Fruit fly (Drosophila melanogaster) whole organism, prepupa: ENCODE measurements around the gene fabp.
A peak's percentile ranks its signal among the peaks of the same experiment; 100 is the strongest.

Experiments
- Blimp-1 ChIP-seq: fragments of 200-800 bp; sonication (Bioruptor generic); optimal IDR thresholded peaks from 3 replicates; lab custom pipeline; 2017; ENCODE audit warnings: missing biosample characterization, missing genetic modification characterization, mild to moderate bottlenecking, moderate library complexity, missing genetic modification reagents
- CG10669 ChIP-seq: fragments of 200-800 bp; sonication (Bioruptor generic); optimal IDR thresholded peaks from 3 replicates; lab custom pipeline; 2018; ENCODE audit warnings: missing biosample characterization, mild to moderate bottlenecking, missing genetic modification characterization, moderate library complexity
- CG11294 ChIP-seq: fragments of 200-800 bp; sonication (Bioruptor generic); IDR thresholded peaks from 2 replicates; pipeline ENCODE4 v1.3.6; 2022; ENCODE audit warnings: missing biosample characterization, missing genetic modification characterization
- CG11762 ChIP-seq: fragments of 200-800 bp; sonication (Bioruptor generic); optimal IDR thresholded peaks from 3 replicates; lab custom pipeline; 2016; ENCODE audit warnings: missing biosample characterization, missing genetic modification characterization; ENCODE audit not compliant: insufficient read depth
- CG11902 ChIP-seq: fragments of 200-800 bp; sonication (Bioruptor generic); optimal IDR thresholded peaks from 3 replicates; lab custom pipeline; 2016; ENCODE audit warnings: missing biosample characterization, missing genetic modification characterization
- CG1621 ChIP-seq: fragments of 200-800 bp; sonication (Bioruptor generic); optimal IDR thresholded peaks from 3 replicates; lab custom pipeline; 2018; ENCODE audit warnings: missing biosample characterization, mild to moderate bottlenecking, missing genetic modification characterization
- CG16779 ChIP-seq: fragments of 200-800 bp; sonication (Bioruptor generic); optimal IDR thresholded peaks from 3 replicates; lab custom pipeline; 2017; ENCODE audit warnings: missing biosample characterization, mild to moderate bottlenecking, missing genetic modification characterization
- CG3032 ChIP-seq: fragments of 200-800 bp; optimal IDR thresholded peaks from 2 replicates; lab custom pipeline; 2019; ENCODE audit warnings: missing biosample characterization, mild to moderate bottlenecking, missing genetic modification characterization, moderate library complexity
- CG31627 ChIP-seq: fragments of 200-800 bp; sonication (Bioruptor generic); optimal IDR thresholded peaks from 3 replicates; lab custom pipeline; 2016; ENCODE audit warnings: missing biosample characterization, missing genetic modification characterization
- CG32006 ChIP-seq: fragments of 200-800 bp; sonication (Bioruptor generic); optimal IDR thresholded peaks from 3 replicates; lab custom pipeline; 2017; ENCODE audit warnings: missing biosample characterization, mild to moderate bottlenecking, missing genetic modification characterization
- CG3919 ChIP-seq: fragments of 200-800 bp; sonication (Bioruptor generic); optimal IDR thresholded peaks from 3 replicates; lab custom pipeline; 2016; ENCODE audit warnings: missing biosample characterization, missing genetic modification characterization
- CG4318 ChIP-seq: fragments of 200-800 bp; sonication (Bioruptor generic); optimal IDR thresholded peaks from 3 replicates; lab custom pipeline; 2017; ENCODE audit warnings: missing biosample characterization, mild to moderate bottlenecking, missing genetic modification characterization
- CG6163 ChIP-seq: fragments of 200-800 bp; sonication (Bioruptor generic); IDR thresholded peaks from 3 replicates; pipeline ENCODE4 v1.3.6; 2022; ENCODE audit warnings: missing biosample characterization, missing genetic modification characterization
- CG6276 ChIP-seq: fragments of 200-800 bp; sonication (Bioruptor generic); optimal IDR thresholded peaks from 2 replicates; lab custom pipeline; 2017; ENCODE audit warnings: missing biosample characterization, mild to moderate bottlenecking, missing genetic modification characterization
- CG6792 ChIP-seq: fragments of 200-800 bp; sonication (Bioruptor generic); optimal IDR thresholded peaks from 3 replicates; lab custom pipeline; 2016; ENCODE audit warnings: missing biosample characterization, missing genetic modification characterization
- CG6808 ChIP-seq: fragments of 200-800 bp; sonication (Bioruptor generic); optimal IDR thresholded peaks from 3 replicates; lab custom pipeline; 2017; ENCODE audit warnings: missing biosample characterization, missing genetic modification characterization, mild to moderate bottlenecking, moderate library complexity, missing genetic modification reagents
- CG6854 ChIP-seq: fragments of 200-800 bp; sonication (Bioruptor generic); optimal IDR thresholded peaks from 2 replicates; lab custom pipeline; 2017; ENCODE audit warnings: missing biosample characterization, mild to moderate bottlenecking, missing genetic modification characterization
- CG8119 ChIP-seq: fragments of 200-800 bp; sonication (Bioruptor generic); IDR thresholded peaks from 3 replicates; pipeline ENCODE4 v1.3.6; 2022; ENCODE audit warnings: missing biosample characterization, missing genetic modification characterization
- CG8319 ChIP-seq: fragments of 200-800 bp; sonication (Bioruptor generic); optimal IDR thresholded peaks from 3 replicates; lab custom pipeline; 2016; ENCODE audit warnings: missing biosample characterization, missing genetic modification characterization
- CG8632 ChIP-seq: fragments of 200-800 bp; sonication (Bioruptor generic); optimal IDR thresholded peaks from 3 replicates; lab custom pipeline; 2016; ENCODE audit warnings: missing biosample characterization, missing genetic modification characterization
- CG9139 ChIP-seq: fragments of 200-800 bp; sonication (Bioruptor generic); optimal IDR thresholded peaks from 3 replicates; lab custom pipeline; 2017; ENCODE audit warnings: missing biosample characterization, mild to moderate bottlenecking, missing genetic modification characterization
- Eip75B ChIP-seq: fragments of 200-800 bp; sonication (Bioruptor generic); optimal IDR thresholded peaks from 3 replicates; lab custom pipeline; 2016; ENCODE audit warnings: missing biosample characterization, missing genetic modification characterization
- Eip78C ChIP-seq: fragments of 200-800 bp; sonication (Bioruptor generic); peaks from one replicate; lab custom pipeline; 2016; ENCODE audit warnings: missing biosample characterization, missing genetic modification characterization
- Eip93F ChIP-seq: fragments of 200-800 bp; sonication (Bioruptor generic); optimal IDR thresholded peaks from 2 replicates; lab custom pipeline; 2016; ENCODE audit warnings: missing biosample characterization, mild to moderate bottlenecking, missing genetic modification characterization
- Ets21C ChIP-seq: fragments of 200-800 bp; sonication (Bioruptor generic); optimal IDR thresholded peaks from 3 replicates; lab custom pipeline; 2016; ENCODE audit warnings: missing biosample characterization, missing genetic modification characterization
- Ets96B ChIP-seq: fragments of 200-800 bp; optimal IDR thresholded peaks from 2 replicates; lab custom pipeline; 2019; ENCODE audit warnings: missing biosample characterization, mild to moderate bottlenecking, missing genetic modification characterization, moderate library complexity
- Gug ChIP-seq: fragments of 200-800 bp; sonication (Bioruptor generic); IDR thresholded peaks from 2 replicates; pipeline ENCODE4 v1.3.6; 2022; ENCODE audit warnings: missing biosample characterization, missing genetic modification characterization
- Hr39 ChIP-seq: fragments of 200-800 bp; sonication (Bioruptor generic); optimal IDR thresholded peaks from 2 replicates; lab custom pipeline; 2016; ENCODE audit warnings: missing biosample characterization, missing genetic modification characterization
- Hr4 ChIP-seq: fragments of 200-800 bp; sonication (Bioruptor generic); optimal IDR thresholded peaks from 3 replicates; lab custom pipeline; 2016; ENCODE audit warnings: missing biosample characterization, missing genetic modification characterization
- Lpt ChIP-seq: fragments of 200-800 bp; sonication (Bioruptor generic); optimal IDR thresholded peaks from 3 replicates; lab custom pipeline; 2016; ENCODE audit warnings: missing biosample characterization, missing genetic modification characterization
- OdsH ChIP-seq: fragments of 200-800 bp; sonication (Bioruptor generic); optimal IDR thresholded peaks from 3 replicates; lab custom pipeline; 2016; ENCODE audit warnings: missing biosample characterization, missing genetic modification characterization
- Smox ChIP-seq: fragments of 200-800 bp; sonication (Bioruptor generic); optimal IDR thresholded peaks from 3 replicates; lab custom pipeline; 2016; ENCODE audit warnings: missing biosample characterization, missing genetic modification characterization
- Sox102F ChIP-seq: fragments of 200-800 bp; sonication (Bioruptor generic); optimal IDR thresholded peaks from 2 replicates; lab custom pipeline; 2016; ENCODE audit warnings: missing biosample characterization, mild to moderate bottlenecking, missing genetic modification characterization
- Sox14 ChIP-seq: fragments of 200-800 bp; sonication (Bioruptor generic); optimal IDR thresholded peaks from 3 replicates; lab custom pipeline; 2016; ENCODE audit warnings: missing biosample characterization, missing genetic modification characterization
- achi ChIP-seq: fragments of 200-800 bp; sonication (Bioruptor generic); optimal IDR thresholded peaks from 3 replicates; lab custom pipeline; 2016; ENCODE audit warnings: missing biosample characterization, missing genetic modification characterization
- acj6 ChIP-seq: fragments of 200-800 bp; sonication (Bioruptor generic); optimal IDR thresholded peaks from 3 replicates; lab custom pipeline; 2016; ENCODE audit warnings: missing biosample characterization, missing genetic modification characterization
- cyc ChIP-seq: fragments of 200-800 bp; sonication (Bioruptor generic); optimal IDR thresholded peaks from 3 replicates; lab custom pipeline; 2016; ENCODE audit warnings: missing biosample characterization, missing genetic modification characterization
- dac ChIP-seq: fragments of 200-800 bp; sonication (Bioruptor generic); optimal IDR thresholded peaks from 2 replicates; lab custom pipeline; 2017; ENCODE audit warnings: missing biosample characterization, mild to moderate bottlenecking, missing genetic modification characterization
- esn ChIP-seq: fragments of 200-800 bp; sonication (Bioruptor generic); optimal IDR thresholded peaks from 2 replicates; lab custom pipeline; 2016; ENCODE audit warnings: missing biosample characterization, mild to moderate bottlenecking, missing genetic modification characterization, moderate library complexity
- fd59A ChIP-seq: fragments of 200-800 bp; sonication (Bioruptor generic); optimal IDR thresholded peaks from 2 replicates; lab custom pipeline; 2017; ENCODE audit warnings: missing biosample characterization, mild to moderate bottlenecking, missing genetic modification characterization, missing genetic modification reagents
- fd85E ChIP-seq: fragments of 200-800 bp; sonication (Bioruptor generic); optimal IDR thresholded peaks from 3 replicates; lab custom pipeline; 2016; ENCODE audit warnings: missing biosample characterization, missing genetic modification characterization
- fkh ChIP-seq: fragments of 200-800 bp; sonication (Bioruptor generic); optimal IDR thresholded peaks from 3 replicates; lab custom pipeline; 2017; ENCODE audit warnings: missing biosample characterization, mild to moderate bottlenecking, missing genetic modification characterization, moderate library complexity
- lz ChIP-seq: fragments of 200-800 bp; sonication (Bioruptor generic); optimal IDR thresholded peaks from 3 replicates; lab custom pipeline; 2016; ENCODE audit warnings: missing biosample characterization, missing genetic modification characterization
- net ChIP-seq: fragments of 200-800 bp; sonication (Bioruptor generic); optimal IDR thresholded peaks from 3 replicates; lab custom pipeline; 2016; ENCODE audit warnings: missing biosample characterization, missing genetic modification characterization
- pdm3 ChIP-seq: fragments of 200-800 bp; sonication (Bioruptor generic); optimal IDR thresholded peaks from 3 replicates; lab custom pipeline; 2016; ENCODE audit warnings: missing biosample characterization, missing genetic modification characterization
- spab ChIP-seq: fragments of 200-800 bp; sonication (Bioruptor generic); optimal IDR thresholded peaks from 2 replicates; lab custom pipeline; 2017; ENCODE audit warnings: missing biosample characterization, mild to moderate bottlenecking, missing genetic modification characterization, missing genetic modification reagents
- ss ChIP-seq, 2 experiments: fragments of 200-800 bp; sonication (Bioruptor generic); optimal IDR thresholded peaks; 2 replicates in 1 of 2; 3 replicates in 1 of 2; lab custom pipeline; 2017 to 2018; ENCODE audit warnings: mild to moderate bottlenecking in 2 of 2, missing biosample characterization in 2 of 2, missing genetic modification characterization in 2 of 2, moderate library complexity in 1 of 2
- svp ChIP-seq: fragments of 200-800 bp; sonication (Bioruptor generic); peaks from one replicate; lab custom pipeline; 2016; ENCODE audit warnings: missing biosample characterization, missing genetic modification characterization
- topi ChIP-seq: fragments of 200-800 bp; sonication (Bioruptor generic); optimal IDR thresholded peaks from 3 replicates; lab custom pipeline; 2016; ENCODE audit warnings: missing biosample characterization, missing genetic modification characterization

The fabp gene

dm6 chr3R:11616219-11616618 is 49.4 kb upstream of the fabp start (continued):
- TF ChIP-seq CG10669 (GFP tag; lab: Kevin White, UChicago) = peak; percentile 33
- TF ChIP-seq Eip75B (GFP tag; lab: Kevin White, UChicago) = no peak
- no peak for TF ChIP-seq ss (GFP tag; optimal IDR thresholded peaks at IDR 0.05; lab: Kevin White, UChicago)
- peak; percentile 20 for TF ChIP-seq fd59A (GFP tag; lab: Kevin White, UChicago)
- no peak for TF ChIP-seq svp (GFP tag; lab: Kevin White, UChicago)
- peak; percentile 26 for TF ChIP-seq achi
- no peak for TF ChIP-seq Gug (GFP tag; lab: Robert Waterston, UW)
- TF ChIP-seq esn (GFP tag; lab: Kevin White, UChicago) = no peak
- TF ChIP-seq fd85E (GFP tag; lab: Kevin White, UChicago) = no peak
- TF ChIP-seq CG32006 (GFP tag; lab: Kevin White, UChicago) = peak; percentile 71
- TF ChIP-seq CG9139 = no peak
- TF ChIP-seq Eip78C (GFP tag; lab: Kevin White, UChicago) = peak; percentile 84
- TF ChIP-seq Hr4 = peak; percentile 52
- no peak for TF ChIP-seq CG11902 (GFP tag; lab: Kevin White, UChicago)

- TF ChIP-seq ss (GFP tag; optimal IDR thresholded peaks at IDR 0.05; lab: Kevin White, UChicago) = peak in 1 of 2 experiments; percentile 57
- no peak for TF ChIP-seq CG31627 (GFP tag; lab: Kevin White, UChicago)
- no peak for TF ChIP-seq CG3919 (GFP tag; lab: Kevin White, UChicago)
- no peak for TF ChIP-seq CG8632 (GFP tag; lab: Kevin White, UChicago)
- TF ChIP-seq svp (GFP tag; lab: Kevin White, UChicago) = peak; percentile 67
- peak; percentile 76 for TF ChIP-seq Sox14 (GFP tag; lab: Kevin White, UChicago)
- no peak for TF ChIP-seq esn (GFP tag; lab: Kevin White, UChicago)
- TF ChIP-seq Ets21C (GFP tag; lab: Kevin White, UChicago) = no peak
- no peak for TF ChIP-seq fkh (GFP tag; lab: Kevin White, UChicago)
- no peak for TF ChIP-seq CG11294 (GFP tag; lab: Robert Waterston, UW)
- peak; percentile 1 for TF ChIP-seq CG6854 (GFP tag; lab: Kevin White, UChicago)
- TF ChIP-seq Blimp-1 (GFP tag; lab: Kevin White, UChicago) = no peak
- no peak for TF ChIP-seq Smox (GFP tag; lab: Kevin White, UChicago)
- peak; percentile 3 for TF ChIP-seq CG6808 (GFP tag; lab: Kevin White, UChicago)
- no peak for TF ChIP-seq CG6792 (GFP tag; lab: Kevin White, UChicago)
- peak; percentile 66 for TF ChIP-seq Eip78C (GFP tag; lab: Kevin White, UChicago)
- no peak for TF ChIP-seq cyc (GFP tag; lab: Kevin White, UChicago)
- TF ChIP-seq acj6 = no peak
- no peak for TF ChIP-seq OdsH
- TF ChIP-seq Ets96B (tag; lab: Kevin White, UChicago) = no peak
- no peak for TF ChIP-seq pdm3 (GFP tag; lab: Kevin White, UChicago)
- no peak for TF ChIP-seq Gug (GFP tag; lab: Robert Waterston, UW)
- TF ChIP-seq CG3032 (tag; lab: Kevin White, UChicago) = no peak
- TF ChIP-seq net (GFP tag; lab: Kevin White, UChicago) = no peak
- TF ChIP-seq CG16779 (tag; lab: Kevin White, UChicago) = no peak
- no peak for TF ChIP-seq fd59A (GFP tag; lab: Kevin White, UChicago)
- no peak for TF ChIP-seq Lpt (GFP tag; lab: Kevin White, UChicago)
- no peak for TF ChIP-seq CG8119 (GFP tag; lab: Robert Waterston, UW)
- no peak for TF ChIP-seq topi (GFP tag; lab: Kevin White, UChicago)
- no peak for TF ChIP-seq Sox102F
- no peak for TF ChIP-seq Hr39 (GFP tag; lab: Kevin White, UChicago)
- no peak for TF ChIP-seq CG6163 (GFP tag; lab: Robert Waterston, UW)
- TF ChIP-seq CG8319 (GFP tag; lab: Kevin White, UChicago) = no peak
- TF ChIP-seq CG11902 (GFP tag; lab: Kevin White, UChicago) = no peak
- no peak for TF ChIP-seq CG11762 (GFP tag; lab: Kevin White, UChicago)
- no peak for TF ChIP-seq CG6276 (GFP tag; lab: Kevin White, UChicago)
- no peak for TF ChIP-seq Eip93F (GFP tag; lab: Kevin White, UChicago)
- TF ChIP-seq lz (GFP tag; lab: Kevin White, UChicago) = no peak
- no peak for TF ChIP-seq achi
- TF ChIP-seq CG4318 (GFP tag; lab: Kevin White, UChicago) = no peak
- TF ChIP-seq CG1621 (tag; lab: Kevin White, UChicago) = peak; percentile 43
- no peak for TF ChIP-seq spab (GFP tag; lab: Kevin White, UChicago)
- no peak for TF ChIP-seq dac (GFP tag; lab: Kevin White, UChicago)
These were observed 48.7 kb upstream of the fabp start for dm6 chr3R:11615415-11616104.
